Fruit fly (Drosophila melanogaster) whole organism, wandering third instar larva: Measurements from ENCODE around the gene CG3655.

ENCODE experiments used
- fru ChIP-seq: fragments of 200-800 bp; sonication (Bioruptor generic); optimal IDR thresholded peaks from 3 replicates; lab custom pipeline; 2016; ENCODE audit warnings: missing biosample characterization, mild to moderate bottlenecking, missing genetic modification characterization
- psq ChIP-seq: fragments of 200-800 bp; sonication (Bioruptor generic); optimal IDR thresholded peaks from 3 replicates; lab custom pipeline; 2017; ENCODE audit warnings: missing biosample characterization, mild to moderate bottlenecking, missing genetic modification characterization, moderate library complexity

dm6 chrX:1109302-1109701, 25.4 kb downstream of the CG3655 start:
- TF ChIP-seq fru (GFP tag; lab: Kevin White, UChicago) (no peak), psq (GFP tag; lab: Kevin White, UChicago) (no peak)
